Fruit fly (Drosophila melanogaster) whole organism, embryonic: Measurements from ENCODE around the gene Pis.

ENCODE experiments used
- CG10654 ChIP-seq: fragments of 200-800 bp; sonication (Bioruptor generic); optimal IDR thresholded peaks from 2 replicates; lab custom pipeline; 2016; ENCODE audit warnings: missing biosample characterization, missing genetic modification characterization
- CG12104 ChIP-seq: fragments of 200-800 bp; sonication (Bioruptor generic); optimal IDR thresholded peaks from 3 replicates; lab custom pipeline; 2016; ENCODE audit warnings: missing biosample characterization, missing genetic modification characterization
- CG12155 ChIP-seq: fragments of 200-800 bp; sonication (Bioruptor generic); optimal IDR thresholded peaks from 3 replicates; lab custom pipeline; 2016; ENCODE audit warnings: missing biosample characterization, missing genetic modification characterization
- CG13424 ChIP-seq: fragments of 200-800 bp; sonication (Bioruptor generic); optimal IDR thresholded peaks from 2 replicates; lab custom pipeline; 2019; ENCODE audit warnings: missing biosample characterization, mild to moderate bottlenecking, missing genetic modification characterization, moderate library complexity
- CG14441 ChIP-seq: fragments of 200-800 bp; sonication (Bioruptor generic); IDR thresholded peaks from 2 replicates; pipeline ENCODE4 v1.3.6; 2022; ENCODE audit warnings: missing biosample characterization, missing genetic modification characterization
- CG14860 ChIP-seq: fragments of 200-800 bp; sonication (Bioruptor generic); IDR thresholded peaks from 3 replicates; pipeline ENCODE4 v1.3.6; 2022; ENCODE audit warnings: missing biosample characterization, missing genetic modification characterization; ENCODE audit not compliant: partially characterized antibody
- CG1602 ChIP-seq: fragments of 200-800 bp; sonication (Bioruptor generic); optimal IDR thresholded peaks from 3 replicates; lab custom pipeline; 2016; ENCODE audit warnings: missing biosample characterization, missing genetic modification characterization
- CG17328 ChIP-seq: fragments of 200-800 bp; sonication (Bioruptor generic); IDR thresholded peaks from 2 replicates; pipeline ENCODE4 v1.3.6; 2022; ENCODE audit warnings: missing biosample characterization, missing genetic modification characterization
- CG1832 ChIP-seq: fragments of 200-800 bp; sonication (Bioruptor generic); optimal IDR thresholded peaks from 2 replicates; lab custom pipeline; 2017; ENCODE audit warnings: missing biosample characterization, mild to moderate bottlenecking, missing genetic modification characterization, inconsistent platforms
- CG3847 ChIP-seq: fragments of 200-800 bp; sonication (Bioruptor generic); IDR thresholded peaks from 2 replicates; pipeline ENCODE4 v1.3.6; 2022; ENCODE audit warnings: missing biosample characterization, missing genetic modification characterization
- CG4360 ChIP-seq: fragments of 200-800 bp; sonication (Bioruptor generic); IDR thresholded peaks from 2 replicates; pipeline ENCODE4 v1.3.6; 2022; ENCODE audit warnings: missing biosample characterization, missing genetic modification characterization
- CG6175 ChIP-seq: fragments of 200-800 bp; sonication (Bioruptor generic); IDR thresholded peaks from 3 replicates; pipeline ENCODE4 v1.3.6; 2022; ENCODE audit warnings: missing biosample characterization, missing genetic modification characterization
- CG6683 ChIP-seq: fragments of 200-800 bp; sonication (Bioruptor generic); optimal IDR thresholded peaks from 2 replicates; lab custom pipeline; 2017; ENCODE audit warnings: missing biosample characterization, mild to moderate bottlenecking, missing genetic modification characterization, missing genetic modification reagents
- CG8089 ChIP-seq: fragments of 200-800 bp; sonication (Bioruptor generic); optimal IDR thresholded peaks from 3 replicates; lab custom pipeline; 2016; ENCODE audit warnings: missing biosample characterization, missing genetic modification characterization
- CG8290 ChIP-seq, 3 experiments: fragments of 200-800 bp; sonication (Bioruptor generic); optimal IDR thresholded peaks; 2 replicates each; lab custom pipeline; 2016 to 2019; ENCODE audit warnings: missing biosample characterization in 3 of 3, missing genetic modification characterization in 3 of 3, mild to moderate bottlenecking in 2 of 3, moderate library complexity in 1 of 3
- CHES-1-like ChIP-seq: fragments of 200-800 bp; sonication (Bioruptor generic); optimal IDR thresholded peaks from 2 replicates; lab custom pipeline; 2016; ENCODE audit warnings: missing biosample characterization, missing genetic modification characterization
- Chrac-16 ChIP-seq: fragments of 200-800 bp; sonication (Bioruptor generic); optimal IDR thresholded peaks from 3 replicates; lab custom pipeline; 2016; ENCODE audit warnings: missing biosample characterization, missing genetic modification characterization
- D ChIP-seq, 2 experiments: fragments of 200-800 bp in 1 of 2; fragments of >200 bp in 1 of 2; sonication (Bioruptor generic) in 1 of 2; optimal IDR thresholded peaks; 2 replicates in 1 of 2; 3 replicates in 1 of 2; lab custom pipeline; 2017; ENCODE audit warnings: mild to moderate bottlenecking in 1 of 2, missing biosample characterization in 1 of 2, missing genetic modification characterization in 1 of 2, missing genetic modification reagents in 1 of 2
- Dip2 ChIP-seq: fragments of 200-800 bp; sonication (Bioruptor generic); IDR thresholded peaks from 2 replicates; pipeline ENCODE4 v1.3.6; 2022; ENCODE audit warnings: missing biosample characterization, missing genetic modification characterization
- Fer3 ChIP-seq: fragments of 200-800 bp; sonication (Bioruptor generic); optimal IDR thresholded peaks from 2 replicates; lab custom pipeline; 2018; ENCODE audit warnings: missing biosample characterization, mild to moderate bottlenecking, missing genetic modification characterization, moderate library complexity
- Gsc ChIP-seq: fragments of 200-800 bp; sonication (Bioruptor generic); IDR thresholded peaks from 2 replicates; pipeline ENCODE4 v1.3.6; 2022; ENCODE audit warnings: missing biosample characterization, missing genetic modification characterization
- HLH4C ChIP-seq: fragments of 200-800 bp; sonication (Bioruptor generic); IDR thresholded peaks from 3 replicates; pipeline ENCODE4 v1.3.6; 2022; ENCODE audit warnings: missing biosample characterization, missing genetic modification characterization; ENCODE audit not compliant: partially characterized antibody
- HLH54F ChIP-seq: fragments of 200-800 bp; sonication (Bioruptor generic); optimal IDR thresholded peaks from 3 replicates; lab custom pipeline; 2016; ENCODE audit warnings: missing biosample characterization, missing genetic modification characterization
- HmgD ChIP-seq: fragments of 200-800 bp; sonication (Bioruptor generic); optimal IDR thresholded peaks from 3 replicates; lab custom pipeline; 2016; ENCODE audit warnings: missing biosample characterization, missing genetic modification characterization
- Hr3 ChIP-seq: fragments of 200-800 bp; sonication (Bioruptor generic); optimal IDR thresholded peaks from 3 replicates; lab custom pipeline; 2016; ENCODE audit warnings: missing biosample characterization, missing genetic modification characterization
- MTF-1 ChIP-seq: fragments of 200-800 bp; sonication (Bioruptor generic); optimal IDR thresholded peaks from 2 replicates; lab custom pipeline; 2018; ENCODE audit warnings: missing biosample characterization, mild to moderate bottlenecking, missing genetic modification characterization, borderline replicate concordance
- Mad ChIP-seq: fragments of 200-800 bp; sonication (Bioruptor generic); optimal IDR thresholded peaks from 2 replicates; lab custom pipeline; 2016; ENCODE audit warnings: missing biosample characterization, missing genetic modification characterization
- Nf-YB ChIP-seq: fragments of 200-800 bp; sonication (Bioruptor generic); optimal IDR thresholded peaks from 3 replicates; lab custom pipeline; 2019; ENCODE audit warnings: missing biosample characterization, mild to moderate bottlenecking, missing genetic modification characterization, moderate library complexity
- Pdp1 ChIP-seq, 2 experiments: fragments of 200-800 bp; sonication (Bioruptor generic); optimal IDR thresholded peaks; 3 replicates each; lab custom pipeline; 2016; ENCODE audit warnings: missing biosample characterization in 2 of 2, missing genetic modification characterization in 2 of 2, mild to moderate bottlenecking in 1 of 2, moderate library complexity in 1 of 2
- Rx ChIP-seq: fragments of 200-800 bp; sonication (Bioruptor generic); IDR thresholded peaks from 2 replicates; pipeline ENCODE4 v1.3.6; 2022; ENCODE audit warnings: missing biosample characterization, missing genetic modification characterization
- Sox100B ChIP-seq: fragments of 200-800 bp; sonication (Bioruptor generic); optimal IDR thresholded peaks from 3 replicates; lab custom pipeline; 2018; ENCODE audit warnings: missing biosample characterization, mild to moderate bottlenecking, missing genetic modification characterization
- Ssrp ChIP-seq: fragments of 200-800 bp; sonication (Bioruptor generic); optimal IDR thresholded peaks from 2 replicates; lab custom pipeline; 2018; ENCODE audit warnings: missing biosample characterization, mild to moderate bottlenecking, missing genetic modification characterization, moderate library complexity
- Usf ChIP-seq: fragments of 200-800 bp; sonication (Bioruptor generic); optimal IDR thresholded peaks from 2 replicates; lab custom pipeline; 2017; ENCODE audit warnings: missing genotype, missing biosample characterization, missing genetic modification characterization
- ac ChIP-seq: fragments of 200-800 bp; sonication (Bioruptor generic); optimal IDR thresholded peaks from 3 replicates; lab custom pipeline; 2017; ENCODE audit warnings: missing biosample characterization, mild to moderate bottlenecking, missing genetic modification characterization
- amos ChIP-seq: fragments of 200-800 bp; sonication (Bioruptor generic); IDR thresholded peaks from 2 replicates; pipeline ENCODE4 v1.3.6; 2022; ENCODE audit warnings: missing biosample characterization, missing genetic modification characterization; ENCODE audit not compliant: partially characterized antibody
- cas ChIP-seq: fragments of 200-800 bp; sonication (Bioruptor generic); IDR thresholded peaks from 2 replicates; pipeline ENCODE4 v1.3.6; 2022; ENCODE audit warnings: missing biosample characterization, missing genetic modification characterization
- cato ChIP-seq: fragments of 200-800 bp; sonication (Bioruptor generic); optimal IDR thresholded peaks from 2 replicates; lab custom pipeline; 2016; ENCODE audit warnings: missing biosample characterization, missing genetic modification characterization, borderline replicate concordance
- crc ChIP-seq: fragments of 200-800 bp; sonication (Bioruptor generic); optimal IDR thresholded peaks from 2 replicates; lab custom pipeline; 2016; ENCODE audit warnings: missing biosample characterization, missing genetic modification characterization
- dmrt99B ChIP-seq: fragments of 200-800 bp; sonication (Bioruptor generic); optimal IDR thresholded peaks from 2 replicates; lab custom pipeline; 2018; ENCODE audit warnings: missing biosample characterization, mild to moderate bottlenecking, missing genetic modification characterization, moderate library complexity
- ewg ChIP-seq: fragments of 200-800 bp; sonication (Bioruptor generic); optimal IDR thresholded peaks from 3 replicates; lab custom pipeline; 2017; ENCODE audit warnings: mild to moderate bottlenecking, missing biosample characterization, missing genetic modification reagents, missing genetic modification characterization
- fd3F ChIP-seq: fragments of 200-800 bp; sonication (Bioruptor generic); optimal IDR thresholded peaks from 2 replicates; lab custom pipeline; 2018; ENCODE audit warnings: missing biosample characterization, mild to moderate bottlenecking, missing genetic modification characterization, moderate library complexity
- jing ChIP-seq: fragments of 200-800 bp; sonication (Bioruptor generic); optimal IDR thresholded peaks from 2 replicates; lab custom pipeline; 2018; ENCODE audit warnings: missing biosample characterization, mild to moderate bottlenecking, missing genetic modification characterization
- lmd ChIP-seq: fragments of 200-800 bp; sonication (Bioruptor generic); IDR thresholded peaks from 2 replicates; pipeline ENCODE4 v1.3.6; 2022; ENCODE audit warnings: missing biosample characterization, missing genetic modification characterization
- lola ChIP-seq, 3 experiments: fragments of >200 bp in 2 of 3; fragments of 200-800 bp in 1 of 3; sonication (Bioruptor generic) in 1 of 3; optimal IDR thresholded peaks; 2 replicates each; lab custom pipeline; 2017 to 2019; ENCODE audit warnings: missing biosample characterization in 3 of 3, missing genetic modification characterization in 3 of 3, mild to moderate bottlenecking in 1 of 3, moderate library complexity in 1 of 3
- rib ChIP-seq: fragments of 200-800 bp; sonication (Bioruptor generic); IDR thresholded peaks from 2 replicates; pipeline ENCODE4 v1.3.6; 2022; ENCODE audit warnings: missing biosample characterization, missing genetic modification characterization
- sna ChIP-seq: fragments of 200-800 bp; sonication (Bioruptor generic); IDR thresholded peaks from 2 replicates; pipeline ENCODE4 v1.3.6; 2022; ENCODE audit warnings: missing biosample characterization, missing genetic modification characterization; ENCODE audit not compliant: partially characterized antibody
- tgo ChIP-seq: fragments of 200-800 bp; sonication (Bioruptor generic); IDR thresholded peaks from 3 replicates; pipeline ENCODE4 v1.3.6; 2022; ENCODE audit warnings: missing biosample characterization, missing genetic modification characterization
- vfl ChIP-seq: fragments of 200-800 bp; sonication (Bioruptor generic); optimal IDR thresholded peaks from 2 replicates; lab custom pipeline; 2016; ENCODE audit warnings: missing biosample characterization, missing genetic modification characterization
- yki ChIP-seq: fragments of >200 bp; optimal IDR thresholded peaks from 3 replicates; lab custom pipeline; 2018

Pis gene

dm6 chrX:15653364-15653809 lies 50.2 kb downstream of the Pis start (continued):
- TF ChIP-seq Pdp1 (GFP tag; optimal IDR thresholded peaks at IDR 0.05; lab: Kevin White, UChicago), result peak in 1 of 2 experiments; percentile 44
- no peak for TF ChIP-seq Sox100B (GFP tag; lab: Kevin White, UChicago)
- TF ChIP-seq CG13424 (tag; lab: Kevin White, UChicago), result peak; percentile 5
- no peak for TF ChIP-seq MTF-1
- no peak for TF ChIP-seq rib (GFP tag; lab: Robert Waterston, UW)
- TF ChIP-seq fd3F, result no peak
- TF ChIP-seq Dip2 (GFP tag; lab: Robert Waterston, UW), result no peak
- TF ChIP-seq jing (GFP tag; lab: Kevin White, UChicago), result no peak
- peak; percentile 4 for TF ChIP-seq CG12155
- no peak for TF ChIP-seq CG1832 (GFP tag; lab: Kevin White, UChicago)
- peak; percentile 43 for TF ChIP-seq Chrac-16 (GFP tag; lab: Kevin White, UChicago)
- no peak for TF ChIP-seq Gsc (GFP tag; lab: Robert Waterston, UW)
- TF ChIP-seq Usf, result no peak
- no peak for TF ChIP-seq CHES-1-like (GFP tag; lab: Kevin White, UChicago)
- no peak for TF ChIP-seq CG17328
- peak; percentile 76 for TF ChIP-seq sna
- no peak for TF ChIP-seq ewg (GFP tag; lab: Kevin White, UChicago)
- TF ChIP-seq lmd, result peak; percentile 48; the same call in 1 of the 2 replicates
- no peak for TF ChIP-seq cas (GFP tag; lab: Robert Waterston, UW)
- peak; percentile 26 for TF ChIP-seq Mad
- peak; percentile 37; the same call in 1 of the 2 replicates for TF ChIP-seq Rx (GFP tag; lab: Robert Waterston, UW)
- TF ChIP-seq CG6175, result no peak
- TF ChIP-seq dmrt99B (tag; lab: Kevin White, UChicago), result peak; percentile 26
- TF ChIP-seq CG14860 (GFP tag; lab: Robert Waterston, UW), result peak; percentile 83; the same call in 2 of the 3 replicates
- no peak for TF ChIP-seq CG6683 (GFP tag; lab: Kevin White, UChicago)
- TF ChIP-seq CG10654, result peak; percentile 4
- TF ChIP-seq CG1602, result peak; percentile 37
- TF ChIP-seq cato, result no peak
- TF ChIP-seq CG12104, result no peak
- TF ChIP-seq CG14441 (GFP tag; lab: Robert Waterston, UW), result peak; percentile 41; the same call in 1 of the 2 replicates
- TF ChIP-seq crc (GFP tag; lab: Kevin White, UChicago), result no peak
- no peak for TF ChIP-seq CG4360 (GFP tag; lab: Robert Waterston, UW)
- TF ChIP-seq CG8089, result peak; percentile 42
- peak; percentile 20 for TF ChIP-seq HLH54F (GFP tag; lab: Kevin White, UChicago)
- TF ChIP-seq tgo (GFP tag; lab: Robert Waterston, UW), result peak; percentile 46; the same call in 2 of the 3 replicates
- no peak for TF ChIP-seq yki (lab: Kevin White, UChicago)
- no peak for TF ChIP-seq Nf-YB (GFP tag; lab: Kevin White, UChicago)
- peak; percentile 47 for TF ChIP-seq Hr3 (GFP tag; lab: Kevin White, UChicago)
- TF ChIP-seq Fer3 (tag; lab: Kevin White, UChicago), result peak; percentile 6
- no peak for TF ChIP-seq ac (GFP tag; lab: Kevin White, UChicago)
- TF ChIP-seq CG8290 (GFP tag; optimal IDR thresholded peaks at IDR 0.05; lab: Kevin White, UChicago), result no peak
- TF ChIP-seq CG8290 (tag; optimal IDR thresholded peaks at IDR 0.05; lab: Kevin White, UChicago), result no peak
- no peak for TF ChIP-seq HmgD (GFP tag; lab: Kevin White, UChicago)
- TF ChIP-seq lola (GFP tag; optimal IDR thresholded peaks at IDR 0.05; lab: Kevin White, UChicago), result no peak
- peak; percentile 77 for TF ChIP-seq amos (GFP tag; lab: Robert Waterston, UW)
- peak; percentile 94 for TF ChIP-seq HLH4C (GFP tag; lab: Robert Waterston, UW)
- TF ChIP-seq Ssrp, result no peak
- TF ChIP-seq vfl (GFP tag; lab: Kevin White, UChicago), result no peak
- no peak for TF ChIP-seq D (optimal IDR thresholded peaks at IDR 0.05; lab: Kevin White, UChicago)
- TF ChIP-seq D (GFP tag; optimal IDR thresholded peaks at IDR 0.05; lab: Kevin White, UChicago), result no peak
- TF ChIP-seq CG3847 (GFP tag; lab: Robert Waterston, UW), result peak; percentile 36; the same call in 1 of the 2 replicates
